Worm (Caenorhabditis elegans): ENCODE data around the gene fbxa-220.

Gene fbxa-220

DNA sequence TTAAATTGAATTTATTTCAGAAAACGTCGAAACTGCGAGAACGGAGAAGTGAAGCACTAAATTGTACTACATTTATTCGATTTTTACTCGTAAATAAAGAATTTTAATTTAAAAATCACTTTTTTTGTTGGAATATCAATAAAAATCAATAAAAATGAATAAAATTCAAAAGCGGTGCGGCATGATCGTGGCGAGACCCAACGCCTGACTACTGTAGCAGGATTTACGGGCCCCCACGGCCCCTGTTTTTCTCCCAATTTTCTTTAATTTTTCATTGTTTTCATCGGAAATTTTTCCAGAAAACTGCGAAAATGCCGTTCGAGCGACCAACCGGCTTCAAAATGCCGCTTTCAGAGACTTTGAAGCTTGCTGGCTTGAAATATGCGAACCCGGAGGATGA lies 24.8 kb upstream of the fbxa-220 start, which contains the start of gene Y66D12A.19:
Gene Y66D12A.19 (plus strand): TSS at position 266 of the 400 bp plus-strand sequence.
- TF ChIP-seq R02D3.7 (tag; optimal IDR thresholded peaks at IDR 0.05) (no peak), blmp-1 (tag; optimal IDR thresholded peaks at IDR 0.05; ENCODE audit: insufficient read depth) (no peak), nhr-25 (tag; optimal IDR thresholded peaks at IDR 0.05) (no peak), alr-1 (tag; optimal IDR thresholded peaks at IDR 0.05) (no peak), nhr-23 (tag; optimal IDR thresholded peaks at IDR 0.05) (no peak), crh-2 (tag; optimal IDR thresholded peaks at IDR 0.05) (no peak), egl-27 (tag; optimal IDR thresholded peaks at IDR 0.05) (no peak), ztf-11 (tag; optimal IDR thresholded peaks at IDR 0.05) (no peak), peb-1 (tag; optimal IDR thresholded peaks at IDR 0.05) (no peak), nhr-129 (tag; optimal IDR thresholded peaks at IDR 0.05) (no peak), nhr-10 (tag; optimal IDR thresholded peaks at IDR 0.05) (no peak), unc-55 (GFP tag; optimal IDR thresholded peaks at IDR 0.05) (no peak), nhr-237 (tag; optimal IDR thresholded peaks at IDR 0.05) (no peak), zag-1 (tag; optimal IDR thresholded peaks at IDR 0.05) (no peak), sma-3 (GFP tag; optimal IDR thresholded peaks at IDR 0.05) (no peak), ZK546.5 (tag; optimal IDR thresholded peaks at IDR 0.05) (no peak), lin-13 (GFP tag; optimal IDR thresholded peaks at IDR 0.05) (no peak), sma-9 (GFP tag; optimal IDR thresholded peaks at IDR 0.05) (no peak), sma-9 (tag; optimal IDR thresholded peaks at IDR 0.05) (no peak), Y55F3AM.14 (GFP tag; optimal IDR thresholded peaks at IDR 0.05) (no peak)

DNA sequence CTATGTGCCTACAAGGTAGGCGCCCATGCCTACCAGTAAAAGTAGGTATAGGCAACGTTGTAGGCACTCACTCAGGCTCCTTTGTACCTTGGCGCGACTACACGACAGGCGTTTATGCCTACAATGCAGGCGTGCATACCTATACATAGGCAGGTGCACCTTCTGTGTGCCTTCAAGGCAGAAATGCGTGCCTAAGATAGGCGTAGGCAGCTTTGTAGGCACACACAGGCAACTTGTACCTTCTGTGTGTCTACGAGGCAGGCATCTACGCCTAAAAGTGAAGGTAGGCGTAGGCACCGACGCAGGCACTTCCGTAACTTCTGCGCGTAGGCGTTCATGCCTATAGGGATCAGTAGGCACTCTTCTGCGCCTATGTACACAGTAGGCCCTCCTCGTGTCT lies 21.6 kb upstream of the fbxa-220 start:
- TF ChIP-seq nhr-10 (tag; optimal IDR thresholded peaks at IDR 0.05) = no peak
- TF ChIP-seq nhr-21 (tag; optimal IDR thresholded peaks at IDR 0.05) = no peak
- no peak for TF ChIP-seq nhr-77 (tag; optimal IDR thresholded peaks at IDR 0.05)
- TF ChIP-seq snpc-4 (tag; optimal IDR thresholded peaks at IDR 0.05) = no peak
- no peak for TF ChIP-seq sma-3 (GFP tag; optimal IDR thresholded peaks at IDR 0.05)
- TF ChIP-seq ztf-1 (GFP tag; conservative IDR thresholded peaks at IDR 0.05) = no peak
- no peak for TF ChIP-seq nhr-23 (tag; optimal IDR thresholded peaks at IDR 0.05)
- no peak for TF ChIP-seq F13H6.1 (tag; optimal IDR thresholded peaks at IDR 0.05)
- TF ChIP-seq sem-4 (tag; optimal IDR thresholded peaks at IDR 0.05) = no peak
- no peak for TF ChIP-seq gmeb-1 (tag; optimal IDR thresholded peaks at IDR 0.05)
- TF ChIP-seq unc-62 (GFP tag; optimal IDR thresholded peaks at IDR 0.05) = no peak

DNA sequence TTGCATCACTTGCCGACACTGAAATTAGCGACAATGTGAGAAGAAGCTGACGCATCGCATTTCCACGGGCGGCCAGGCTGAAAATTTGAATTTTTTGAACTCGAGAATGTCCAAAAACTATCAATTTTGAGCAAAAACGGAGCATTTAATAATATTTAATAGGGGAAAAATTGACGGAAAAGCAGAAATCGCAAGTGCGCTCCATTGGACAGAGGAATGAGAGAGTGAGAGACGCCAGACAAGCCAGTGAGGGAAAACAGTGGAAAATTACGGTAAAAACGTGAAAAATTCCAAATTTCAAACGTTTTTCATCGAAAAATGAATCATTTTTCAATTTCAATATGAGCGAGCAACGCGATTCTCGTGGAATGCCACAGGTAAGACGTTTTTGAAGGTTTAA lies 21.2 kb upstream of the fbxa-220 start, which contains the start of the genes Y66D12A.21 and spe-6:
Gene Y66D12A.21 (minus strand): TSS at position 90 of the 400 bp plus-strand sequence.
Gene spe-6 (plus strand): TSS at position 276 of the 400 bp plus-strand sequence.
- TF ChIP-seq unc-55 (GFP tag; optimal IDR thresholded peaks at IDR 0.05) (peak; percentile 52), nhr-129 (tag; optimal IDR thresholded peaks at IDR 0.05) (peak; percentile 8), C34F6.9 (tag; optimal IDR thresholded peaks at IDR 0.05) (peak; percentile 22), nhr-21 (tag; optimal IDR thresholded peaks at IDR 0.05) (no peak), lsy-2 (tag; optimal IDR thresholded peaks at IDR 0.05) (peak in 1 of 2 experiments; percentile 42), ama-1 (optimal IDR thresholded peaks at IDR 0.05) (no peak)

DNA sequence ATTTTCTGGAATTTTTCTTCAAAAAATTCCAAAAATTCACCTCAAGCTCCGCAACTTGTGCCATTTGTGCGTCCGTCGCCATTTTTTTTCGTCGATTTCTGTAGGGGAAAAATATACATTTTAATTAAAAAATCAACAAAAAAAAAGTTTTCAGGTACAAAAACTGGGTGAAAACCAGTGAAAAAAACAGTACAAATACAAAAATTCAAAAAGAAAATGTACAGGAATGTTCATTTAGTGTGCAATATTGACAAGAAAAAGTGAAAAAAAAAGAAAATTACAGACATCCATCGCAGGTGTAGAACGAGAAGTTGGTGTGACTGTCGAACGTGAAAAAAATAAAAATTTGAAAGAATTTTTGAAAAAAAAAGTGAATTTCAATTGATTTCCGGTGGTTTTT lies 18.8 kb upstream of the fbxa-220 start, which contains the start of gene tin-10:
Gene tin-10 (minus strand): TSS at position 101 of the 400 bp plus-strand sequence.
- TF ChIP-seq aly-2 (tag; optimal IDR thresholded peaks at IDR 0.05) (no peak), nhr-237 (tag; optimal IDR thresholded peaks at IDR 0.05) (no peak), R02D3.7 (tag; optimal IDR thresholded peaks at IDR 0.05) (no peak), alr-1 (tag; optimal IDR thresholded peaks at IDR 0.05) (no peak), ztf-4 (tag; optimal IDR thresholded peaks at IDR 0.05) (no peak), lsy-2 (tag; optimal IDR thresholded peaks at IDR 0.05) (no peak), unc-39 (tag; optimal IDR thresholded peaks at IDR 0.05) (no peak), nhr-10 (tag; optimal IDR thresholded peaks at IDR 0.05) (no peak), nhr-6 (tag; optimal IDR thresholded peaks at IDR 0.05) (no peak), fos-1 (tag; optimal IDR thresholded peaks at IDR 0.05) (no peak), zag-1 (tag; optimal IDR thresholded peaks at IDR 0.05) (no peak), crh-2 (tag; optimal IDR thresholded peaks at IDR 0.05) (no peak)

DNA sequence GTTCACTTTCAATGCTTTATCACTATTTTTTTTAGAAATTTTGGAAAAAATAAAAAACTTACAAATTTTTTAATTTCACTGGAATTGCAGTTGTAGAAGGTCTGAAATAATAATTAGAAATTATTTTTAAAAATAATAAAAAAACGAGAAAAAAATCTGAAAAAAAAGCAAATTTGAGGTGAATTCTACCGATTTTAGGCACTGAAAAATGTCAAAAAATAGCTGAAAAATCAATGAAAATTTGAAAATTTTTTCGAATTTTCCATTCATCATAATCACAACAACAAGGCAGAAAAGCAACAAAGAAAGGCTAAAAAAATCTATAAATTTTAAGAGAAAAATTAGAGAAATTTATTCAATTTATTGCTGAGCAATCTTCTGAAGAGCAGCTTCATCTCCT lies 16.7 kb upstream of the fbxa-220 start, which contains the start of gene nars-2:
Gene nars-2 (minus strand): TSS at position 101 of the 400 bp plus-strand sequence.
- TF ChIP-seq fos-1 (tag; optimal IDR thresholded peaks at IDR 0.05) (no peak), lin-11 (tag; optimal IDR thresholded peaks at IDR 0.05) (no peak), unc-39 (tag; optimal IDR thresholded peaks at IDR 0.05) (no peak), ceh-16 (tag; optimal IDR thresholded peaks at IDR 0.05) (no peak), unc-55 (GFP tag; optimal IDR thresholded peaks at IDR 0.05) (no peak), skn-1 (tag; optimal IDR thresholded peaks at IDR 0.05) (no peak), mdl-1 (tag; optimal IDR thresholded peaks at IDR 0.05) (no peak), aly-2 (tag; optimal IDR thresholded peaks at IDR 0.05) (no peak), blmp-1 (tag; optimal IDR thresholded peaks at IDR 0.05; ENCODE audit: insufficient read depth) (no peak), egl-27 (tag; optimal IDR thresholded peaks at IDR 0.05) (no peak), peb-1 (tag; optimal IDR thresholded peaks at IDR 0.05) (no peak), crh-2 (tag; optimal IDR thresholded peaks at IDR 0.05) (no peak), snpc-4 (tag; optimal IDR thresholded peaks at IDR 0.05) (no peak), ztf-11 (tag; optimal IDR thresholded peaks at IDR 0.05) (no peak), nhr-25 (tag; optimal IDR thresholded peaks at IDR 0.05) (no peak), nhr-237 (tag; optimal IDR thresholded peaks at IDR 0.05) (no peak), ZK546.5 (tag; optimal IDR thresholded peaks at IDR 0.05) (no peak), dmd-4 (tag; optimal IDR thresholded peaks at IDR 0.05) (no peak), sma-9 (GFP tag; optimal IDR thresholded peaks at IDR 0.05) (no peak), sma-9 (tag; optimal IDR thresholded peaks at IDR 0.05) (no peak)
